Fruit fly (Drosophila melanogaster) Kc167 (cell line): Measurements from ENCODE around the gene CG43915.

ENCODE experiments used
- Myc ChIP-seq: fragments of >200 bp; optimal IDR thresholded peaks from 2 replicates; lab custom pipeline; 2017; ENCODE audit warnings: missing external identifiers
- Sin3A ChIP-seq: fragments of >200 bp; optimal IDR thresholded peaks from 2 replicates; lab custom pipeline; 2018; ENCODE audit warnings: missing external identifiers
- h ChIP-seq: fragments of >200 bp; optimal IDR thresholded peaks from 3 replicates; lab custom pipeline; 2018; ENCODE audit warnings: missing external identifiers
- insv ChIP-seq: fragments of >200 bp; optimal IDR thresholded peaks from 3 replicates; lab custom pipeline; 2018; ENCODE audit warnings: missing external identifiers
- psq ChIP-seq: fragments of >200 bp; optimal IDR thresholded peaks from 2 replicates; lab custom pipeline; 2017; ENCODE audit warnings: missing external identifiers
- ttk ChIP-seq: sonication (Bioruptor generic); optimal IDR thresholded peaks from 2 replicates; lab custom pipeline; 2017; ENCODE audit warnings: missing external identifiers

The CG43915 gene

DNA sequence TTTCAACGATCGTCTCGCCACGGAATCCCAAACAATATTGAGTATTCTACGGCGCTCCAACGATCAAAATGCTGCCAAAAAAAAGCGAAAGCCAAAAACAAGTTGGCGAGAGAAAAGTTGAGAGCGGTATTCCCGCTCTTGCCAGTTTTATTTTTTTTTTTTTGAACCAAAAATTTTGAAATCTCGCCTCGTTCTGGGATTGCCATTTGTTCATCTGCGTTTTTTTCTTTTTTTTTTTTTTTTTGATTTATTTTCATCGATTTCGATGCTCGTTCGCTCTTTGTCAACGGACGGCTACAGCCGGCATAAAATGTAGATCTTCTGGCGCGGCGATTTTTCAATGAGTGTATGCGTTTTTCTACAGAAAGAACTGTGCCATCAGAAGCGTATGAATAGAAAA is 39.1 kb upstream of the CG43915 start:
- TF ChIP-seq psq (no peak), Myc (lab: Kevin White, UChicago) (no peak), ttk (no peak), Sin3A (lab: Kevin White, UChicago) (no peak), insv (lab: Kevin White, UChicago) (no peak), h (lab: Kevin White, UChicago) (no peak)

DNA sequence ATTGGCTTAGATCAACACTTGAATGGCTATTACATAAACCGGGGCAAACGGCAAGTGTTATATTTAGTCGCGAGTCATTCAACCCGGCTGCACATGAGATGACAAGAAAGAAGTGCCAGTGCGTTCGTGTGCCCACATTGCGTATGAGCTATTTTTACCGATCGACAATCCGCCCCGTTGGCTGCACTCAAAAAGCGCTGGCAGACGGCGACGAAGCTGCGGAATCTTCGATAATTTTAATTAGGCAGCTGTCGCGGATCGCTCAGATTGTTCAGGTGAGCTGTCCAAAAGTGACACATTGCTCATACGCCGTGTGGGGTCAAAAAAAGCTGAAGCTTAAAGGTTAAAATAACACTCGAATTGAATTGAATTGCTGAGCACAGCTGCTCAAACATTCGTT is 38.6 kb upstream of the CG43915 start:
- TF ChIP-seq ttk (no peak), psq (no peak), insv (lab: Kevin White, UChicago) (no peak), Myc (lab: Kevin White, UChicago) (no peak), h (lab: Kevin White, UChicago) (no peak), Sin3A (lab: Kevin White, UChicago) (no peak)

DNA sequence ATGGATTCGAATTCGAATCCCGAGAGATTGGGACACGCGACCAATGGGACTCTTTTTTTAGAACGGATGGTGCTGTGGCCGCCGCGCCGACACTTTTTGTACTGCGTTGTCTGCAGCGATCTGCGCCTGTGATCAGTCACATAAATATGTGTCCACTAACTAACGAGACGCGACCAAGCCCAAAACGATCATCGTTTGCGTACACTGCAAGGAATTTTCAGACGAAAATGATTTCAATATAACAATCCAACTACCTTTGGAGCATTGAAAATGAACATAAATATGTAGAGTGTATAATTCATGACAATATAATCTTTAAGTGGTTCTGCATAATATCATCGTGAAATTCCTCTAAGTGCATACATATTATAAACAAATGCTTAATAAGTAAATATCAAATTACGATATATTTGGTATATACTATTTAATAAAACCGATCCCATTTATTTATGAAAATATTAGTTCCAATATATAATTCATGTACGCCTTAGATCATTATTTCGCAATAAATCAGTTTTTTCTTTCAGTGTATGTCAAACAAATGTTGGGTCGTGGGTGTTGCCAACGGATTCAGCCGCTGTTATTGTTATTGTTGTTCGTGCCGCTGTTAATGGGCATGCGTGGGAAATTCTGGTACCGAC is 37.0 kb upstream of the CG43915 start, which contains the start of gene Eip63F-1:
Gene Eip63F-1 (minus strand): TSS at position 51 of the 641 bp plus-strand sequence.
- TF ChIP-seq insv (lab: Kevin White, UChicago) (no peak), h (lab: Kevin White, UChicago) (no peak), Myc (lab: Kevin White, UChicago) (no peak), ttk (no peak), Sin3A (lab: Kevin White, UChicago) (no peak), psq (no peak)

DNA sequence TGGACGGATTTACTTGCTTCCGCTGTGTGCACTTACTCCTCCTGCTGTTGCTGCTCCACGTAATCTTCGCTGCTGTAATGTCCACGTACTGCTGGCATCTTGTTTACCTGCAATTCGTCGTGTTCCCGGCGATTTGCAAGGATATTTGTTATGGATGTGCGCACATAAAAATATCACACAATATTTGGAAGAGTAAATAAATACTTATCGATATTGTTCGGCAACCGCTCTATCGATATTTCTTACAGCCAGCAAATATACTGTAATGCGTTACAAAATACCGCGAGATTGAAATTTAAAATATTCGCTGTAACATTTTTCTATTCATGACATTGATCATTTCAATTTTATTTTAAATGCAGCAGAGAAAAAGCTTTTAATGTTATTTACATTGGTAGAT is 34.9 kb upstream of the CG43915 start, which contains the start of gene CG10866:
Gene CG10866 (minus strand): TSS at position 187 of the 400 bp plus-strand sequence.
- TF ChIP-seq Sin3A (lab: Kevin White, UChicago) (no peak), insv (lab: Kevin White, UChicago) (no peak), psq (no peak), h (lab: Kevin White, UChicago) (no peak), Myc (lab: Kevin White, UChicago) (no peak), ttk (no peak)

DNA sequence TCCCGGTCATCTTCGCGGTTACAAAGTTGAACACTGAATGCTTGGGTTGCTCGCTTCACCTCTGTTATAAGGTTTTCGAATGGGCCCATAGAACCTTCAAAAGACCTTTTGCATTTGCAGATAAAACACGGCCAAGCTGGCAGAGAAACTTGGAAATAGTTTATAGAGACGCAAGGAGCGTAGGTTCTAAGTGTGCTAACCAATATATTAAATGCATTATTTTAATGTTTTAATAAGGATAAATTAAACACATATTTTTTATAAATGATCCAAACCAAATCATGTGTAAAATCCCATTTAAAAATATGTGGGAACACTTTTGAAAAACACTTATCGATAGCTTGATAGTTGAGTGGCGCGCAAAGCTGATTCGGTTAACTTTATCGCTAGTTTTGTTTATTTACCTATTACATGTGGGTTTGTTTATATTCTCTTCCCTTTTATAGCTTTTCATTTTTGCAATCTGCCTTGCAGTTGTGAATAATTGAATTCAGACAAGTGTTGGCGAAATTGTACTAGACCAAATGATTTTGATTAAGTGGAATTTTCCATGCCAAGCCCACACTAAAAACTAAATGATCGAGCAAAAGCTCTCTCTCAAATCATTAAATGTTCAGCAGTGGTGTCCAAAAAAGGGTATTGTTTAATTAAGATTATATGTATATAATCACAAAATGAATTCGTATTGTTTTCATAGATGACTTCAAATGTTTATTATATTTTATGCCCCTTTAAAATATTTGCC is 32.5 kb upstream of the CG43915 start, which contains the start of gene CG12766:
Gene CG12766 (minus strand): TSS at position 51 of the 745 bp plus-strand sequence.
- TF ChIP-seq Sin3A (lab: Kevin White, UChicago) (no peak), insv (lab: Kevin White, UChicago) (no peak), h (lab: Kevin White, UChicago) (no peak), Myc (lab: Kevin White, UChicago) (no peak), ttk (no peak), psq (no peak)

DNA sequence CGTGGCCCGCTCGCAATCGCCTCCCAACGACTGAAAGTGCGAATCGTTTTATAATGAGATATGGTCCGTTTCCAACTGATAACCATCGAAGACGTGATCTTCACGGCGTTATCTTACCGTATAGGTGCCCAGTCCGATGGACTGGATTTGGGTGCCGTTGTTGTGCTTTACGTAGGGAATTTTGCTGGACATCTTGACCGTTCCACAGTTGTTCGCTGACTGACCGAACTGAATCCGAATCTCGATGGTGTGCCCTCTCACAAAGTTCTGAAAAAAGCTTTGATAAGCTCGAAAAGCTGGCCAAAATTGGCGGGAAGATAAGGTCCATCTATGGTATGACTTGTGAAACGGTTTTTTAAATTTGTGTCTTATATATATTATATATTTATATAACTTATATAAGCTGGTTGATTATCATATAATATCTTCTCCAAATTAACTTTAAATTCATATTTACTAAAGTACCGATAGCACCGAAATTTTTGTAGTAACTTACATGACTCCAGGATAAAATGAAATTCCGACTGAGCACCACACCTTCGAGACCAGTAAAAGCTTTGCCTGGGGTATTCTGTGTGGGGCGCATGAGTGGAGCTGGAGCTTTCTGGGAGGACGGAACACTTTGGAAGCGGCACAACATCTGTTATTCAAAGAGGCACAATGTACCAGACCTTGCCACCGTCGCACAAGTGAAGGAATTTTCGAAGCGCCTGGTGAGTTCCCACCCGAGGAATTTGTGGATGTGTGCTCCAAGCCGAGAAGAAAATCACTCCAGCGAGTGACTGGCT is 30.3 kb upstream of the CG43915 start, which contains the start of the genes CG10863 and CG14982:
Gene CG10863 (minus strand): TSS at position 225 of the 788 bp plus-strand sequence.
Gene CG14982 (plus strand): TSS at position 470 of the 788 bp plus-strand sequence.
- no peak for TF ChIP-seq ttk
- no peak for TF ChIP-seq Myc (lab: Kevin White, UChicago)
- TF ChIP-seq Sin3A (lab: Kevin White, UChicago), result no peak
- TF ChIP-seq insv (lab: Kevin White, UChicago), result no peak
- TF ChIP-seq psq, result no peak
- TF ChIP-seq h (lab: Kevin White, UChicago), result no peak

DNA sequence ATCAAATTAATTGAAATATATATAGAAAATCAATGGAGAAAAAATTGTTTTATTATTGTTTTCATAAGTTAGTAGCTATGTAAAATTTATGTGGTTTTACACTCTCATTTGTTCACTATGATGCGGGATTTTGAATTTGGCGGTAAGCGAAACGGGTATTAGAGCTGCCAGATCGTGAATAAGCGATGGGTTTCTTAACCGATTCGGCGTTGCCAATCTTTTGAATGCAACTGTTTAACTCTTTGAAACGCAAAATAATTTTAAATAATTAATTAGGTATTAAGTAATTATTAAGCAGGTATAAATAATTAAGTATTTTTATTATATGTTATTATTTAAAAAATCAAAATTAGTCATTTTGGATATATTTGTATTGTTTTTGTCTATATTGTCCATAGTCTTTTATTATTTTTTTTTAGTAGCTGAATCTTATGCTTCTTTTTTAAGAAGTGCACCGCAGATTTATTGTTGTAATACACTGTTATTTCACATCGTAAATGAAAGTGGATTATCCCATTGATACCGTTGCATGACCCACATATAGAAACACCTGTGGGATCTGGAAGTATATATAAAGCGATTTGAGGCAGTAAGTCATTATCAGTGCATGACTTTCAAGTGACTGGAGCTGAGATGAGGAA is 25.3 kb upstream of the CG43915 start, which contains the start of gene CG10853:
Gene CG10853 (plus strand): TSS at position 591 of the 641 bp plus-strand sequence.
- TF ChIP-seq Sin3A (lab: Kevin White, UChicago), result no peak
- no peak for TF ChIP-seq ttk
- TF ChIP-seq insv (lab: Kevin White, UChicago), result no peak
- TF ChIP-seq Myc (lab: Kevin White, UChicago), result no peak
- TF ChIP-seq h (lab: Kevin White, UChicago), result no peak
- TF ChIP-seq psq, result no peak

DNA sequence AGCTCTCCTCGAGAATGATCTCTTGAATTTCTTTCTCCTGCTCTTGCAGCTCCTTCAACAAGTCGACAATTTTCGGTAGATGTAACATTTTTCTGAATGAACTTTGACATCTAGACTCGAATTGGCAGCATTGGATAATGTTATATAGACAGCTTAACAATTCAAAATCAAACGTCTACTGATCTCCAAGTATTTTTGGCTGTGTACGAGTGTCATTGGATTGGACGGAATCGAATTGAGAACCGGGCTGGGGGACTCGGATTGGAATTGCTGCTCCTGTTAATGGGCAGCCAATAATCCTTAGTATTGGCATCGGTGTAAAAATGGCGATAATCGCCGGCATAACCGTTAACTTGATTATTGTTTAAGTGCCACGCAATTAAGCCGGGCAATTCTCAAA is 23.5 kb upstream of the CG43915 start, which contains the start of gene CG14983:
Gene CG14983 (minus strand): TSS at position 101 of the 400 bp plus-strand sequence.
- no peak for TF ChIP-seq ttk
- no peak for TF ChIP-seq h (lab: Kevin White, UChicago)
- no peak for TF ChIP-seq Sin3A (lab: Kevin White, UChicago)
- TF ChIP-seq Myc (lab: Kevin White, UChicago), result no peak
- no peak for TF ChIP-seq insv (lab: Kevin White, UChicago)
- no peak for TF ChIP-seq psq

DNA sequence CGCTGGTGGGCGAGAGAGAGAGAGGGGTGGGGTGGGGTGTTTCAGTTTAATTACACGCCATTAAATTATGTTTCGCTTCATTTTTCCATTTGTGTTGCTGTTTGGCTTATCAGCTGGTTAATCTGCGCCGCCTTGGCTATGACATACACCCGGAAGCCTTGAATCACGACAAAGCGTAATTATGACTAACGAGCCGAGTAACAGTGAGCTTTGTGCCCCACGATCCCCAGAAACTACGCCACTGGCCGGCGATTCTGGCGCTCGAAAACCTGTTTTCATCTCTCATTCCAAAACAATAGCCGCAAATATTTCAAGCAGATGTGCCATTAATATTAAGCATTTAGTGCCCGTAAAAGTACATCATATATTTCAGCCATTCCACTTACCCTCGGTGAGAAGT is 20.8 kb upstream of the CG43915 start:
- TF ChIP-seq Sin3A (lab: Kevin White, UChicago) (no peak), Myc (lab: Kevin White, UChicago) (no peak), ttk (no peak), h (lab: Kevin White, UChicago) (no peak), insv (lab: Kevin White, UChicago) (no peak), psq (no peak)

DNA sequence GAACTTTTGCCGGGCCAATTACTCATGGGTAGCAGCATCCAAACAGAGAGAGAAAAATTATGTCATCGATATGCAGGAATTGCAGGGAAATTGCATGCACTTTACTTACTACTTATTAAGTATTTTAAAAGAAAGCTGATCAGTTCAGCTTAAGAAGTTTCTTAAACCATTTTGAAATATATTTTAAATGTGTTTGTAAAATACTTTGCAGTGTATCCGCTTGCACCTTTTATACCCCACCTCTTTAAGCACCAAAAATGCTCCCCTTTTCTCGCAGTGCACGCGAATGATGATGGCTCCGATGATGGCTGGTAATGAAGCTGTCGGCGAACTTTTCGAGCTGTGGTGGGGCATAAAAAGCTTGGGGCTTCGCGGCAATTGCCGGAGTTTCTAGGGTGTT is 20.2 kb upstream of the CG43915 start, which contains the start of gene CG14984:
Gene CG14984 (minus strand): TSS at position 83 of the 400 bp plus-strand sequence.
- TF ChIP-seq ttk, result no peak
- no peak for TF ChIP-seq insv (lab: Kevin White, UChicago)
- no peak for TF ChIP-seq Sin3A (lab: Kevin White, UChicago)
- no peak for TF ChIP-seq psq
- TF ChIP-seq h (lab: Kevin White, UChicago), result no peak
- TF ChIP-seq Myc (lab: Kevin White, UChicago), result no peak
